Worm (Caenorhabditis elegans) whole organism, L4 larva: ENCODE measurements around the gene F09B9.4.
A peak's percentile ranks its signal among the peaks of the same experiment; 100 is the strongest.

Experiments
- F26F4.8 ChIP-seq: fragments of 200-800 bp; sonication (Bioruptor generic); conservative IDR thresholded peaks from 2 replicates; pipeline ENCODE4 v1.3.6; 2022; ENCODE audit warnings: missing genetic modification characterization, missing compliant biosample characterization
- F44E2.7 ChIP-seq: fragments of 200-800 bp; sonication (Bioruptor generic); IDR thresholded peaks from 2 replicates; pipeline ENCODE4 v2.1.2; 2022; ENCODE audit warnings: missing genetic modification characterization, missing compliant biosample characterization
- R02D3.7 ChIP-seq: fragments of 150-350 bp; sonication (generic microtip); optimal IDR thresholded peaks from 3 replicates; lab custom pipeline; 2014; ENCODE audit warnings: missing biosample characterization, missing genetic modification characterization
- T20F7.1 ChIP-seq: fragments of 200-800 bp; sonication (Bioruptor generic); optimal IDR thresholded peaks from 2 replicates; lab custom pipeline; 2018; ENCODE audit warnings: mild to moderate bottlenecking, missing genetic modification characterization, missing compliant biosample characterization
- Y105C5A.15 ChIP-seq: fragments of 200-800 bp; sonication (Bioruptor generic); IDR thresholded peaks from 2 replicates; pipeline ENCODE4 v1.3.6; 2022; ENCODE audit warnings: missing genetic modification characterization, missing compliant biosample characterization
- Y5F2A.4 ChIP-seq: fragments of 200-800 bp; sonication (Bioruptor generic); optimal IDR thresholded peaks from 2 replicates; lab custom pipeline; 2018; ENCODE audit warnings: mild to moderate bottlenecking, missing genetic modification characterization, missing compliant biosample characterization
- ZK546.5 ChIP-seq, 2 experiments: sonication (generic microtip); optimal IDR thresholded peaks; 2 replicates each; lab custom pipeline; 2017; ENCODE audit warnings: missing biosample characterization in 2 of 2, missing genetic modification characterization in 2 of 2
- aha-1 ChIP-seq: fragments of 150-350 bp; peaks from one replicate; lab custom pipeline; 2014; ENCODE audit warnings: missing biosample characterization, missing genetic modification characterization
- ceh-20 ChIP-seq: fragments of 200-800 bp; sonication (Bioruptor generic); IDR thresholded peaks from 2 replicates; pipeline ENCODE4 v1.3.6; 2022; ENCODE audit warnings: missing genetic modification reagents, missing genetic modification characterization, missing compliant biosample characterization
- ceh-62 ChIP-seq: sonication (generic microtip); optimal IDR thresholded peaks from 2 replicates; lab custom pipeline; 2017; ENCODE audit warnings: missing biosample characterization, missing genetic modification characterization
- ces-1 ChIP-seq: fragments of 150-350 bp; sonication (generic microtip); optimal IDR thresholded peaks from 4 replicates; lab custom pipeline; 2014; ENCODE audit warnings: missing biosample characterization, missing genetic modification reagents, missing genetic modification characterization
- daf-16 ChIP-seq, 3 experiments: sonication (generic microtip); optimal IDR thresholded peaks; 2 replicates each; lab custom pipeline; 2016 to 2017; ENCODE audit warnings: missing genetic modification characterization in 3 of 3, missing genetic modification reagents in 3 of 3, mild to moderate bottlenecking in 2 of 3, missing compliant biosample characterization in 2 of 3, missing biosample characterization in 1 of 3, moderate library complexity in 1 of 3
- dmd-6 ChIP-seq: fragments of 200-800 bp; sonication (Bioruptor generic); IDR thresholded peaks from 2 replicates; pipeline ENCODE4 v1.3.6; 2022; ENCODE audit warnings: missing genetic modification reagents, missing genetic modification characterization, missing compliant biosample characterization
- dve-1 ChIP-seq: sonication (generic microtip); optimal IDR thresholded peaks from 2 replicates; lab custom pipeline; 2017; ENCODE audit warnings: antibody characterized with exemption, mild to moderate bottlenecking, missing genetic modification characterization, missing compliant biosample characterization; ENCODE audit not compliant: insufficient read depth
- egl-43 ChIP-seq: fragments of 200-800 bp; sonication (Bioruptor generic); IDR thresholded peaks from 2 replicates; pipeline ENCODE4 v1.3.6; 2022; ENCODE audit warnings: missing genetic modification reagents, missing genetic modification characterization, missing compliant biosample characterization
- fkh-10 ChIP-seq: fragments of 150-350 bp; optimal IDR thresholded peaks from 2 replicates; lab custom pipeline; 2014; ENCODE audit warnings: missing biosample characterization, missing genetic modification reagents, missing genetic modification characterization
- gei-8 ChIP-seq: fragments of 200-800 bp; sonication (Bioruptor generic); optimal IDR thresholded peaks from 2 replicates; lab custom pipeline; 2018; ENCODE audit warnings: mild to moderate bottlenecking, missing genetic modification characterization, missing compliant biosample characterization
- hmg-1.1 ChIP-seq: fragments of 200-800 bp; sonication (Bioruptor generic); IDR thresholded peaks from 2 replicates; pipeline ENCODE4 v1.3.6; 2022; ENCODE audit warnings: missing genetic modification reagents, missing genetic modification characterization, missing compliant biosample characterization
- lim-7 ChIP-seq: fragments of 200-800 bp; sonication (Bioruptor generic); IDR thresholded peaks from 2 replicates; pipeline ENCODE4 v1.3.6; 2022; ENCODE audit warnings: missing genetic modification characterization, missing compliant biosample characterization
- lin-1 ChIP-seq: fragments of 200-800 bp; sonication (Bioruptor generic); IDR thresholded peaks from 2 replicates; pipeline ENCODE4 v1.3.6; 2022; ENCODE audit warnings: missing genetic modification reagents, missing genetic modification characterization, missing compliant biosample characterization
- lin-15B ChIP-seq: fragments of 150-350 bp; sonication (generic microtip); optimal IDR thresholded peaks from 3 replicates; lab custom pipeline; 2014; ENCODE audit warnings: missing biosample characterization, missing genetic modification characterization
- lin-38 ChIP-seq: fragments of 200-800 bp; sonication (Bioruptor generic); IDR thresholded peaks from 2 replicates; pipeline ENCODE4 v1.3.6; 2022; ENCODE audit warnings: missing genetic modification reagents, missing genetic modification characterization, missing compliant biosample characterization
- lir-3 ChIP-seq: sonication (generic microtip); optimal IDR thresholded peaks from 2 replicates; lab custom pipeline; 2016; ENCODE audit warnings: mild to moderate bottlenecking, missing genetic modification characterization, missing compliant biosample characterization
- mdt-29 ChIP-seq: fragments of 200-800 bp; sonication (Bioruptor generic); IDR thresholded peaks from 2 replicates; pipeline ENCODE4 v1.3.6; 2022; ENCODE audit warnings: missing genetic modification reagents, missing genetic modification characterization, missing compliant biosample characterization
- mep-1 ChIP-seq: fragments of 150-350 bp; sonication (generic microtip); optimal IDR thresholded peaks from 3 replicates; lab custom pipeline; 2014; ENCODE audit warnings: missing biosample characterization, missing genetic modification characterization
- mes-2 ChIP-seq: sonication (generic microtip); optimal IDR thresholded peaks from 2 replicates; lab custom pipeline; 2016; ENCODE audit warnings: missing genotype, mild to moderate bottlenecking, missing genetic modification characterization, missing compliant biosample characterization; ENCODE audit not compliant: poor library complexity, severe bottlenecking
- mxl-2 ChIP-seq: fragments of 200-800 bp; sonication (Bioruptor generic); conservative IDR thresholded peaks from 2 replicates; pipeline ENCODE4 v1.3.6; 2022; ENCODE audit warnings: missing genetic modification reagents, missing genetic modification characterization, missing compliant biosample characterization
- nhr-10 ChIP-seq: fragments of 150-350 bp; optimal IDR thresholded peaks from 2 replicates; lab custom pipeline; 2014; ENCODE audit warnings: missing biosample characterization, missing genetic modification characterization
- nhr-102 ChIP-seq: sonication (generic microtip); optimal IDR thresholded peaks from 2 replicates; lab custom pipeline; 2016; ENCODE audit warnings: mild to moderate bottlenecking, missing genetic modification characterization, moderate library complexity, missing compliant biosample characterization
- nhr-111 ChIP-seq: fragments of 200-800 bp; sonication (Bioruptor generic); optimal IDR thresholded peaks from 2 replicates; lab custom pipeline; 2018; ENCODE audit warnings: mild to moderate bottlenecking, missing genetic modification characterization, missing compliant biosample characterization
- nhr-41 ChIP-seq: fragments of 200-800 bp; sonication (Bioruptor generic); IDR thresholded peaks from 2 replicates; pipeline ENCODE4 v1.3.6; 2022; ENCODE audit warnings: missing genetic modification reagents, missing genetic modification characterization, missing compliant biosample characterization
- nhr-42 ChIP-seq: fragments of 200-800 bp; sonication (Bioruptor generic); IDR thresholded peaks from 2 replicates; pipeline ENCODE4 v1.3.6; 2022; ENCODE audit warnings: missing genetic modification characterization, missing compliant biosample characterization
- nhr-48 ChIP-seq: sonication (generic microtip); optimal IDR thresholded peaks from 2 replicates; lab custom pipeline; 2016; ENCODE audit warnings: mild to moderate bottlenecking, missing genetic modification characterization, missing compliant biosample characterization
- nhr-6 ChIP-seq: fragments of 150-350 bp; optimal IDR thresholded peaks from 2 replicates; lab custom pipeline; 2014; ENCODE audit warnings: missing biosample characterization, missing genetic modification characterization
- rbr-2 ChIP-seq: sonication (generic microtip); optimal IDR thresholded peaks from 2 replicates; lab custom pipeline; 2016; ENCODE audit warnings: missing genotype, missing genetic modification characterization, missing compliant biosample characterization
- tag-97 ChIP-seq: fragments of 200-800 bp; sonication (Bioruptor generic); IDR thresholded peaks from 2 replicates; pipeline ENCODE4 v1.3.6; 2022; ENCODE audit warnings: missing genetic modification characterization, missing compliant biosample characterization
- unc-130 ChIP-seq: sonication (generic microtip); optimal IDR thresholded peaks from 2 replicates; lab custom pipeline; 2016; ENCODE audit warnings: missing genetic modification reagents, missing genetic modification characterization, missing compliant biosample characterization
- unc-39 ChIP-seq: sonication (generic microtip); optimal IDR thresholded peaks from 2 replicates; lab custom pipeline; 2017; ENCODE audit warnings: missing biosample characterization, missing genetic modification characterization
- unc-62 ChIP-seq, 3 experiments: fragments of 150-350 bp in 1 of 3; sonication (generic microtip); optimal IDR thresholded peaks in 2 of 3; peaks in 1 of 3; 1 replicate in 1 of 3; 2 replicates in 2 of 3; lab custom pipeline; 2014 to 2017; ENCODE audit warnings: missing biosample characterization in 3 of 3, missing genetic modification characterization in 3 of 3, missing genetic modification reagents in 3 of 3, missing genotype in 1 of 3
- vab-7 ChIP-seq: fragments of 200-800 bp; sonication (Bioruptor generic); IDR thresholded peaks from 2 replicates; pipeline ENCODE4 v1.3.6; 2022; ENCODE audit warnings: missing genetic modification reagents, missing genetic modification characterization, missing compliant biosample characterization
- zfp-3 ChIP-seq: fragments of 200-800 bp; sonication (Bioruptor generic); conservative IDR thresholded peaks from 2 replicates; pipeline ENCODE4 v1.3.6; 2022; ENCODE audit warnings: missing genetic modification reagents, missing genetic modification characterization, missing compliant biosample characterization
- ztf-7 ChIP-seq: fragments of 150-350 bp; optimal IDR thresholded peaks from 2 replicates; lab custom pipeline; 2014; ENCODE audit warnings: missing biosample characterization, missing genetic modification characterization

The F09B9.4 gene

DNA sequence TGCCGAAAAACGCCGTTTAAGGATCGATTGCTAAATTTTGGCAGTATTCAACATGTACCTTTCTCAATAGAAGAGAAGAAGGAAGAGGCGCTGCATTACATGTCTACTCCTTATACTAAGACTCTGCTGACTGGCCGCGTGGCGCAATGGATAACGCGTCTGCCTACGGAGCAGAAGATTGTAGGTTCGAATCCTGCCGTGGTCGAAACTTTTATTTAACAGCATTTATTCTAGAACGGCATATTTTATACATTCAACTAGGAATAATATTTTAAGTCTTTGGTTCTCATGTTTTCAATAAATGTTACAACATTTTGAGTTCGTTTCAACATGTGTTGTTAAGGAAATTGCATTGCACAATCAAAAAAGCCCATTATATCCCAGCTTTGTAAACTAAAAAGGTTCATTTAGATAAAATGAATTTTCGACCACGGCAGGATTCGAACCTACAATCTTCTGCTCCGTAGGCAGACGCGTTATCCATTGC lies 27.8 kb upstream of the F09B9.4 start (continued):
- TF ChIP-seq dve-1 (peak; percentile 71), dmd-6 (peak; percentile 59), gei-8 (GFP tag; lab: Kevin White, UChicago) (peak; percentile 49), lin-1 (GFP tag; lab: Robert Waterston, UW) (peak; percentile 60; the same call in 1 of the 2 replicates), hmg-1.1 (GFP tag; lab: Robert Waterston, UW) (peak; percentile 83), lir-3 (tag; lab: Kevin White, UChicago) (peak; percentile 44), mxl-2 (GFP tag; lab: Robert Waterston, UW) (peak; percentile 55; the same call in 1 of the 2 replicates), lim-7 (peak; percentile 83), unc-130 (peak; percentile 42), F26F4.8 (GFP tag; lab: Robert Waterston, UW) (peak; percentile 80), aha-1 (tag; lab: Kevin White, UChicago) (peak; percentile 97), daf-16 (GFP tag; optimal IDR thresholded peaks at IDR 0.05; lab: Kevin White, UChicago) (peak; percentile 3 to 81), daf-16 (tag; optimal IDR thresholded peaks at IDR 0.05; lab: Kevin White, UChicago) (peak; percentile 69), Y5F2A.4 (GFP tag; lab: Kevin White, UChicago) (peak; percentile 45), mdt-29 (GFP tag; lab: Robert Waterston, UW) (0 out of 2 replicates have a peak, but pooled peaks have one; percentile 23), nhr-42 (GFP tag; lab: Robert Waterston, UW) (peak; percentile 73; the same call in 1 of the 2 replicates), rbr-2 (peak; percentile 67), T20F7.1 (GFP tag; lab: Kevin White, UChicago) (peak; percentile 66), nhr-102 (tag; lab: Kevin White, UChicago) (peak; percentile 63), F44E2.7 (GFP tag; lab: Robert Waterston, UW) (peak; percentile 76; the same call in 1 of the 2 replicates)
- TF ChIP-seq, all 104 proteins: peak for 55; not testable (repeated sequence) for 49

DNA sequence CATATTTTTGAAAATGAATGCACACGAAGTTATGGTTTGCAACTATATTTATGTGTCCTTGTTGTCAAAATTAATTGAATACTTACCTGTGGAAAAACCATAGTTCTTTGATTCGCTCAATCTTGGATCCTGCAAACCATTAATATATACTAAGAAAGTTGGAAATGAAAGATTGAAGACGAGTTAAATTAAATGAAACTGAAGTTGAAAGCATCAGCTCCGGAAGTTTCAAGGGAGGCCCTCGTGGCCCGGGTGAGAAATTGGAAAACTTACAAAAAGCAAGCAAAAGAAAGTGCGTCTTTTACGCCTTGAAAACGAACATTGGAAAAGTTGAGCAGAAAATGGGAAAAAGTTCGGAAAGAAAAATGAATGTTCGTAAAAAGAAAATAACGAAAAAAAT lies 27.3 kb upstream of the F09B9.4 start, which contains the start of gene unc-58:
Gene unc-58, minus strand, starts transcription at position 101 of the 400 bp plus-strand sequence.
- TF ChIP-seq F26F4.8 (GFP tag; lab: Robert Waterston, UW) (no peak), ceh-20 (GFP tag; lab: Robert Waterston, UW) (0 out of 2 replicates have a peak, but pooled peaks have one; percentile 2)

DNA sequence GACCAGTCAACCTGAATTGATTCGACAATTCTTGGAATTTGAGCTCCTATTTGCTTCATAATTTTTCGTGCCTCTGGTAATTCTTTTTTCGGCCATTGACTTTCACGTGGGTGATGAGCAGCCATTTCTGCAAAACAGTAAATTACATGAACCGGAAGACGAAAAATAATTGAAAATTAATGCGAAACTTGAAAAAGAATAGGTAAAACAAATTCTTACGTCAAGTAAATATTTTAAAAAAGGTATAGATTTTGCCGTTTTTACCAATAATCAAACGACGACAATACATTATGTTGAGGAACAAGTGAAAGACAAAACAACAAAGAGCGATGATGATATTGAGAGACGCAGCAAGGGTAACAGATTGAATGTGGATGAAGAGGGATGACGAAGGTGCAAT lies 21.9 kb upstream of the F09B9.4 start, which contains the start of gene moc-1:
Gene moc-1, minus strand, starts transcription at position 127 of the 400 bp plus-strand sequence.
- TF ChIP-seq unc-62 (GFP tag; optimal IDR thresholded peaks at IDR 0.05 in 1 of 2; lab: Kevin White, UChicago), result peak in 1 of 2 experiments; percentile 94
- no peak for TF ChIP-seq unc-62 (tag; optimal IDR thresholded peaks at IDR 0.05; lab: Kevin White, UChicago)
- TF ChIP-seq daf-16 (GFP tag; optimal IDR thresholded peaks at IDR 0.05; lab: Kevin White, UChicago), result no peak
- peak; percentile 19 for TF ChIP-seq daf-16 (tag; optimal IDR thresholded peaks at IDR 0.05; lab: Kevin White, UChicago)
- TF ChIP-seq R02D3.7, result no peak

DNA sequence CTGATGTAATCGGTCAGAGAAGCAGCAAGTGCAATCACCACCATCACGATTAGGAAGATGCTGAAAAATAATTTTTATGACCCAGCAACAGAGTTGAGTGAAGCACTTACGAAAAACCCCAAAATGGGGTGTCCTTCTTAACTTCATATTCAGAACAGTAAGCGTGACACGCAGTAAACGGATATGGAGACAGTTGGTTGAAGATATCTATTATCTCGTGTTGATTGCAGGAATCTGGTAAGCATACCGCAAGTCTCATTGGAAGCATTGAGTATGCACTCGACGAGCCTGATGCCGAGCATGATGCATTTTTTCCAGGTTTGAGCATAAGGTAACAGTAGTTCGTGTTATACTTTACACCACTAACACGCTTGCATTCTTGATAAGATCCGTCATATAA lies 19.2 kb upstream of the F09B9.4 start:
- TF ChIP-seq mdt-29 (GFP tag; lab: Robert Waterston, UW) (no peak), nhr-6 (tag; lab: Kevin White, UChicago) (no peak), unc-62 (GFP tag; optimal IDR thresholded peaks at IDR 0.05 in 1 of 2; lab: Kevin White, UChicago) (peak in 1 of 2 experiments; percentile 45), unc-62 (tag; optimal IDR thresholded peaks at IDR 0.05; lab: Kevin White, UChicago) (no peak), nhr-48 (tag; lab: Kevin White, UChicago) (no peak), ces-1 (GFP tag; lab: Kevin White, UChicago) (no peak), nhr-10 (tag; lab: Kevin White, UChicago) (no peak), zfp-3 (GFP tag; lab: Robert Waterston, UW) (0 out of 2 replicates have a peak, but pooled peaks have one; percentile 49), tag-97 (GFP tag; lab: Robert Waterston, UW) (0 out of 2 replicates have a peak, but pooled peaks have one; percentile 55), F44E2.7 (GFP tag; lab: Robert Waterston, UW) (no peak), mes-2 (tag; lab: Kevin White, UChicago) (no peak), ceh-62 (tag; lab: Kevin White, UChicago) (no peak), aha-1 (tag; lab: Kevin White, UChicago) (peak; percentile 91), F26F4.8 (GFP tag; lab: Robert Waterston, UW) (no peak), nhr-111 (no peak), ztf-7 (tag; lab: Kevin White, UChicago) (no peak), vab-7 (GFP tag; lab: Robert Waterston, UW) (no peak), gei-8 (GFP tag; lab: Kevin White, UChicago) (no peak), lin-15B (tag; lab: Kevin White, UChicago) (no peak), nhr-41 (GFP tag; lab: Robert Waterston, UW) (no peak), Y105C5A.15 (no peak), ZK546.5 (tag; optimal IDR thresholded peaks at IDR 0.05; lab: Kevin White, UChicago) (no peak), unc-39 (tag; lab: Kevin White, UChicago) (no peak), daf-16 (GFP tag; optimal IDR thresholded peaks at IDR 0.05; lab: Kevin White, UChicago) (no peak), daf-16 (tag; optimal IDR thresholded peaks at IDR 0.05; lab: Kevin White, UChicago) (no peak), mep-1 (no peak), fkh-10 (GFP tag; lab: Kevin White, UChicago) (no peak), lin-38 (GFP tag; lab: Robert Waterston, UW) (no peak), egl-43 (GFP tag; lab: Robert Waterston, UW) (no peak)
